Worm (Caenorhabditis elegans) whole organism, young adult: ENCODE data around the gene C09G1.4.
A peak's percentile ranks its signal among the peaks of the same experiment; 100 is the strongest.

Experiments
- D2030.7 ChIP-seq: fragments of 200-800 bp; sonication (Bioruptor generic); IDR thresholded peaks from 2 replicates; pipeline ENCODE4 v1.3.6; 2022; ENCODE audit warnings: missing genetic modification reagents, missing genetic modification characterization, missing compliant biosample characterization
- F33H1.4 ChIP-seq: fragments of 200-800 bp; sonication (Bioruptor generic); IDR thresholded peaks from 2 replicates; pipeline ENCODE4 v1.3.6; 2022; ENCODE audit warnings: missing genetic modification reagents, missing genetic modification characterization, missing compliant biosample characterization
- F49E8.2 ChIP-seq: sonication (generic microtip); optimal IDR thresholded peaks from 3 replicates; lab custom pipeline; 2017; ENCODE audit warnings: missing genetic modification characterization, mild to moderate bottlenecking, missing compliant biosample characterization, antibody characterized with exemption, moderate library complexity; ENCODE audit not compliant: insufficient read depth
- F52B5.7 ChIP-seq: sonication (generic microtip); optimal IDR thresholded peaks from 2 replicates; lab custom pipeline; 2016; ENCODE audit warnings: mild to moderate bottlenecking, missing genetic modification characterization, missing compliant biosample characterization
- F57A8.1 ChIP-seq: fragments of 200-800 bp; sonication (Bioruptor generic); optimal IDR thresholded peaks from 2 replicates; lab custom pipeline; 2018; ENCODE audit warnings: mild to moderate bottlenecking, missing genetic modification characterization, moderate library complexity, missing compliant biosample characterization
- K11D2.4 ChIP-seq: fragments of 200-800 bp; sonication (Bioruptor generic); IDR thresholded peaks from 2 replicates; pipeline ENCODE4 v1.3.6; 2022; ENCODE audit warnings: missing genetic modification reagents, missing genetic modification characterization, missing compliant biosample characterization
- Y56A3A.18 ChIP-seq: fragments of 200-800 bp; sonication (Bioruptor generic); IDR thresholded peaks from 2 replicates; pipeline ENCODE4 v1.3.6; 2022; ENCODE audit warnings: missing genetic modification reagents, missing genetic modification characterization, missing compliant biosample characterization
- Y79H2A.3 ChIP-seq: fragments of 200-800 bp; sonication (Bioruptor generic); conservative IDR thresholded peaks from 2 replicates; pipeline ENCODE4 v1.3.6; 2022; ENCODE audit warnings: missing genetic modification reagents, missing genetic modification characterization, missing compliant biosample characterization
- akir-1 ChIP-seq: fragments of 200-800 bp; sonication (Bioruptor generic); optimal IDR thresholded peaks from 2 replicates; lab custom pipeline; 2018; ENCODE audit warnings: mild to moderate bottlenecking, missing genetic modification characterization, moderate library complexity, missing compliant biosample characterization
- athp-1 ChIP-seq: sonication (generic microtip); optimal IDR thresholded peaks from 2 replicates; lab custom pipeline; 2017; ENCODE audit warnings: mild to moderate bottlenecking, missing genetic modification characterization, missing compliant biosample characterization
- attf-3 ChIP-seq: fragments of 200-800 bp; sonication (Bioruptor generic); conservative IDR thresholded peaks from 2 replicates; pipeline ENCODE4 v1.3.6; 2022; ENCODE audit warnings: missing genetic modification reagents, missing genetic modification characterization, missing compliant biosample characterization
- attf-5 ChIP-seq: fragments of 200-800 bp; sonication (Bioruptor generic); optimal IDR thresholded peaks from 2 replicates; lab custom pipeline; 2018; ENCODE audit warnings: mild to moderate bottlenecking, missing genetic modification characterization, missing compliant biosample characterization
- bed-1 ChIP-seq: fragments of 200-800 bp; sonication (Bioruptor generic); IDR thresholded peaks from 2 replicates; pipeline ENCODE4 v1.3.6; 2022; ENCODE audit warnings: missing genetic modification reagents, missing genetic modification characterization, missing compliant biosample characterization
- ceh-100 ChIP-seq: fragments of 200-800 bp; sonication (Bioruptor generic); IDR thresholded peaks from 2 replicates; pipeline ENCODE4 v1.3.6; 2022; ENCODE audit warnings: missing genetic modification reagents, missing genetic modification characterization, missing compliant biosample characterization
- ceh-40 ChIP-seq: fragments of 200-800 bp; sonication (Bioruptor generic); IDR thresholded peaks from 2 replicates; pipeline ENCODE4 v1.3.6; 2022; ENCODE audit warnings: missing genetic modification characterization, missing compliant biosample characterization
- ceh-58 ChIP-seq: fragments of 200-800 bp; sonication (Bioruptor generic); IDR thresholded peaks from 2 replicates; pipeline ENCODE4 v1.3.6; 2022; ENCODE audit warnings: missing genetic modification characterization, missing compliant biosample characterization
- ceh-79 ChIP-seq: sonication (generic microtip); optimal IDR thresholded peaks from 2 replicates; lab custom pipeline; 2017; ENCODE audit warnings: mild to moderate bottlenecking, missing genetic modification characterization, missing compliant biosample characterization
- dox-1 ChIP-seq: fragments of 200-800 bp; sonication (Bioruptor generic); IDR thresholded peaks from 2 replicates; pipeline ENCODE4 v1.3.6; 2022; ENCODE audit warnings: missing genetic modification reagents, missing genetic modification characterization, missing compliant biosample characterization
- efl-1 ChIP-seq: fragments of 150-350 bp; optimal IDR thresholded peaks from 2 replicates; lab custom pipeline; 2014; ENCODE audit warnings: missing biosample characterization, missing genetic modification reagents, missing genetic modification characterization
- egrh-3 ChIP-seq: fragments of 200-800 bp; sonication (Bioruptor generic); IDR thresholded peaks from 2 replicates; pipeline ENCODE4 v1.3.6; 2022; ENCODE audit warnings: missing genetic modification reagents, missing genetic modification characterization, missing compliant biosample characterization
- ekl-4 ChIP-seq: fragments of 200-800 bp; sonication (Bioruptor generic); IDR thresholded peaks from 2 replicates; pipeline ENCODE4 v1.3.6; 2022; ENCODE audit warnings: missing genetic modification reagents, missing genetic modification characterization, missing compliant biosample characterization
- ets-4 ChIP-seq: fragments of 200-800 bp; sonication (Bioruptor generic); optimal IDR thresholded peaks from 2 replicates; lab custom pipeline; 2018; ENCODE audit warnings: mild to moderate bottlenecking, missing genetic modification characterization, missing compliant biosample characterization
- fkh-3 ChIP-seq: sonication (generic microtip); optimal IDR thresholded peaks from 2 replicates; lab custom pipeline; 2016; ENCODE audit warnings: mild to moderate bottlenecking, missing genetic modification characterization, missing compliant biosample characterization
- hmg-1.2 ChIP-seq: fragments of 200-800 bp; sonication (Bioruptor generic); IDR thresholded peaks from 2 replicates; pipeline ENCODE4 v1.3.6; 2022; ENCODE audit warnings: missing genetic modification reagents, missing genetic modification characterization, missing compliant biosample characterization
- lag-1 ChIP-seq: fragments of 200-800 bp; sonication (Bioruptor generic); IDR thresholded peaks from 2 replicates; pipeline ENCODE4 v1.3.6; 2022; ENCODE audit warnings: missing genetic modification reagents, missing genetic modification characterization, missing compliant biosample characterization
- lin-35 ChIP-seq, 3 experiments: fragments of 150-350 bp in 2 of 3; sonication (generic microtip) in 1 of 3; optimal IDR thresholded peaks; 2 replicates each; lab custom pipeline; 2014 to 2018; ENCODE audit warnings: missing biosample characterization in 3 of 3, missing genetic modification characterization in 3 of 3, missing genetic modification reagents in 3 of 3
- lin-54 ChIP-seq: fragments of 200-800 bp; sonication (Bioruptor generic); optimal IDR thresholded peaks from 2 replicates; lab custom pipeline; 2018; ENCODE audit warnings: mild to moderate bottlenecking, missing genetic modification characterization, missing compliant biosample characterization
- lir-1 ChIP-seq: fragments of 200-800 bp; sonication (Bioruptor generic); conservative IDR thresholded peaks from 2 replicates; pipeline ENCODE4 v1.3.6; 2022; ENCODE audit warnings: missing genetic modification reagents, missing genetic modification characterization, missing compliant biosample characterization
- lsl-1 ChIP-seq: fragments of 200-800 bp; sonication (Bioruptor generic); optimal IDR thresholded peaks from 2 replicates; lab custom pipeline; 2018; ENCODE audit warnings: mild to moderate bottlenecking, missing genetic modification characterization, moderate library complexity, missing compliant biosample characterization
- lsy-27 ChIP-seq: sonication (generic microtip); optimal IDR thresholded peaks from 2 replicates; lab custom pipeline; 2017; ENCODE audit warnings: missing genetic modification characterization, mild to moderate bottlenecking, missing compliant biosample characterization, antibody characterized with exemption, missing genotype, borderline replicate concordance; ENCODE audit not compliant: insufficient read depth
- madf-6 ChIP-seq: fragments of 200-800 bp; sonication (Bioruptor generic); IDR thresholded peaks from 2 replicates; pipeline ENCODE4 v1.3.6; 2022; ENCODE audit warnings: missing genetic modification reagents, missing genetic modification characterization, missing compliant biosample characterization
- nfyb-1 ChIP-seq: fragments of 200-800 bp; sonication (Bioruptor generic); IDR thresholded peaks from 2 replicates; pipeline ENCODE4 v1.3.6; 2022; ENCODE audit warnings: missing genetic modification reagents, missing genetic modification characterization, missing compliant biosample characterization
- nhr-27 ChIP-seq: fragments of 200-800 bp; sonication (Bioruptor generic); optimal IDR thresholded peaks from 2 replicates; lab custom pipeline; 2018; ENCODE audit warnings: mild to moderate bottlenecking, missing genetic modification characterization, moderate library complexity, missing compliant biosample characterization
- nhr-80 ChIP-seq: sonication (generic microtip); optimal IDR thresholded peaks from 2 replicates; lab custom pipeline; 2016; ENCODE audit warnings: missing genetic modification characterization, missing compliant biosample characterization
- rpc-1 ChIP-seq, 2 experiments: fragments of 150-350 bp in 1 of 2; sonication (generic microtip) in 1 of 2; optimal IDR thresholded peaks; 2 replicates each; lab custom pipeline; 2014 to 2018; ENCODE audit warnings: missing biosample characterization in 1 of 2, missing genetic modification characterization in 1 of 2, missing genetic modification reagents in 1 of 2, missing genotype in 1 of 2
- sea-2 ChIP-seq: fragments of 200-800 bp; sonication (Bioruptor generic); IDR thresholded peaks from 2 replicates; pipeline ENCODE4 v1.3.6; 2022; ENCODE audit warnings: missing genetic modification characterization, missing compliant biosample characterization
- snpc-1.1 ChIP-seq: sonication (generic microtip); optimal IDR thresholded peaks from 2 replicates; lab custom pipeline; 2017; ENCODE audit warnings: missing genetic modification characterization, mild to moderate bottlenecking, missing compliant biosample characterization, antibody characterized with exemption, moderate library complexity, missing genotype, missing genetic modification reagents; ENCODE audit not compliant: insufficient read depth
- snpc-3.4 ChIP-seq: sonication (generic microtip); optimal IDR thresholded peaks from 2 replicates; lab custom pipeline; 2017; ENCODE audit warnings: missing genetic modification characterization, mild to moderate bottlenecking, missing compliant biosample characterization, antibody characterized with exemption, moderate library complexity, missing genotype, missing genetic modification reagents
- snpc-4 ChIP-seq, 5 experiments: fragments of 150-350 bp in 1 of 5; sonication (generic microtip) in 4 of 5; optimal IDR thresholded peaks; 2 replicates each; lab custom pipeline; 2014 to 2018; ENCODE audit warnings: missing genetic modification characterization in 5 of 5, missing biosample characterization in 3 of 5, antibody characterized with exemption in 2 of 5, mild to moderate bottlenecking in 2 of 5, missing compliant biosample characterization in 2 of 5, missing genotype in 2 of 5, moderate library complexity in 2 of 5, missing genetic modification reagents in 1 of 5
- tbp1 ChIP-seq: fragments of 200-800 bp; sonication (Bioruptor generic); optimal IDR thresholded peaks from 2 replicates; lab custom pipeline; 2018; ENCODE audit warnings: mild to moderate bottlenecking, missing genetic modification characterization, missing compliant biosample characterization
- zfh-2 ChIP-seq: fragments of 200-800 bp; sonication (Bioruptor generic); conservative IDR thresholded peaks from 2 replicates; pipeline ENCODE4 v1.3.6; 2022; ENCODE audit warnings: missing genetic modification reagents, missing genetic modification characterization, missing compliant biosample characterization
- ztf-26 ChIP-seq: sonication (generic microtip); optimal IDR thresholded peaks from 2 replicates; lab custom pipeline; 2017; ENCODE audit warnings: missing genetic modification characterization, missing compliant biosample characterization
- ztf-3 ChIP-seq: fragments of 200-800 bp; sonication (Bioruptor generic); optimal IDR thresholded peaks from 2 replicates; lab custom pipeline; 2018; ENCODE audit warnings: mild to moderate bottlenecking, missing genetic modification characterization, missing compliant biosample characterization

The C09G1.4 gene

ce11 chrX:16024558-16024957 lies 18.1 kb upstream of the C09G1.4 start (continued):
- no peak for TF ChIP-seq tbp1 (GFP tag; lab: Kevin White, UChicago)
- peak; percentile 10 for TF ChIP-seq lin-54 (GFP tag; lab: Kevin White, UChicago)
- no peak for TF ChIP-seq fkh-3
- peak; percentile 76; the same call in 1 of the 2 replicates for TF ChIP-seq hmg-1.2 (GFP tag; lab: Robert Waterston, UW)
- peak; percentile 83; the same call in 1 of the 2 replicates for TF ChIP-seq dox-1 (GFP tag; lab: Robert Waterston, UW)
- no peak for TF ChIP-seq snpc-1.1
- no peak for TF ChIP-seq nhr-27 (tag; lab: Kevin White, UChicago)
- TF ChIP-seq F33H1.4 (GFP tag; lab: Robert Waterston, UW): no peak
- TF ChIP-seq ceh-100: no peak
- no peak for TF ChIP-seq F49E8.2 (tag; lab: Kevin White, UChicago)
- TF ChIP-seq ceh-79 (tag; lab: Kevin White, UChicago): no peak
- TF ChIP-seq K11D2.4 (GFP tag; lab: Robert Waterston, UW): peak; percentile 56; the same call in 1 of the 2 replicates
- no peak; the same call in 1 of the 2 replicates for TF ChIP-seq lir-1 (GFP tag; lab: Robert Waterston, UW)
- no peak for TF ChIP-seq D2030.7 (GFP tag; lab: Robert Waterston, UW)
- peak; percentile 6 for TF ChIP-seq ets-4
- TF ChIP-seq attf-5: peak; percentile 66
- TF ChIP-seq efl-1 (GFP tag; lab: Kevin White, UChicago): no peak
- no peak for TF ChIP-seq lsy-27 (tag; lab: Kevin White, UChicago)
- TF ChIP-seq bed-1 (GFP tag; lab: Robert Waterston, UW): no peak
- peak; percentile 58 for TF ChIP-seq akir-1 (GFP tag; lab: Kevin White, UChicago)
- TF ChIP-seq ztf-26 (tag; lab: Kevin White, UChicago): no peak
- no peak for TF ChIP-seq ceh-58 (GFP tag; lab: Robert Waterston, UW)
- no peak for TF ChIP-seq ceh-40 (GFP tag; lab: Robert Waterston, UW)
- 0 out of 2 replicates have a peak, but pooled peaks have one; percentile 46 for TF ChIP-seq ekl-4
- TF ChIP-seq attf-3 (GFP tag; lab: Robert Waterston, UW): no peak
- peak; percentile 85 for TF ChIP-seq nhr-80 (tag; lab: Kevin White, UChicago)
- peak; percentile 32 for TF ChIP-seq F57A8.1 (GFP tag; lab: Kevin White, UChicago)
- TF ChIP-seq sea-2 (GFP tag; lab: Robert Waterston, UW): no peak
- TF ChIP-seq F52B5.7: no peak

ce11 chrX:16016796-16017195 lies 10.4 kb upstream of the C09G1.4 start, which contains the start of the genes VB0395L.1 and nhx-1:
VB0395L.1 (minus strand) TSS chrX:16016981.
nhx-1 (plus strand) TSS chrX:16017121.
- TF ChIP-seq ztf-3 (GFP tag; lab: Kevin White, UChicago) (no peak), ekl-4 (no peak), lin-35 (GFP tag; optimal IDR thresholded peaks at IDR 0.05; lab: Kevin White, UChicago) (no peak), lsl-1 (GFP tag; lab: Kevin White, UChicago) (no peak), lag-1 (GFP tag; lab: Robert Waterston, UW) (no peak), bed-1 (GFP tag; lab: Robert Waterston, UW) (no peak), ets-4 (no peak), efl-1 (GFP tag; lab: Kevin White, UChicago) (no peak), attf-5 (no peak)
- TF ChIP-seq, all 124 proteins: peak for 0

- TF ChIP-seq egrh-3 (GFP tag; lab: Robert Waterston, UW): 0 out of 2 replicates have a peak, but pooled peaks have one; percentile 5
- TF ChIP-seq tbp1 (GFP tag; lab: Kevin White, UChicago): peak; percentile 45
- 0 out of 2 replicates have a peak, but pooled peaks have one; percentile 26 for TF ChIP-seq madf-6 (GFP tag; lab: Robert Waterston, UW)
- TF ChIP-seq rpc-1 (optimal IDR thresholded peaks at IDR 0.05; lab: Kevin White, UChicago): peak; percentile 36
- peak; percentile 60 for TF ChIP-seq rpc-1 (tag; optimal IDR thresholded peaks at IDR 0.05; lab: Kevin White, UChicago)
- no peak for TF ChIP-seq nfyb-1 (GFP tag; lab: Robert Waterston, UW)
- TF ChIP-seq zfh-2: 0 out of 2 replicates have a peak, but pooled peaks have one; percentile 34
- peak; percentile 59 for TF ChIP-seq D2030.7 (GFP tag; lab: Robert Waterston, UW)
- TF ChIP-seq Y56A3A.18 (GFP tag; lab: Robert Waterston, UW): 0 out of 2 replicates have a peak, but pooled peaks have one; percentile 48
- no peak for TF ChIP-seq athp-1
- TF ChIP-seq ekl-4: peak; percentile 39; the same call in 1 of the 2 replicates
- no peak for TF ChIP-seq ceh-100
- no peak for TF ChIP-seq snpc-4 (GFP tag; optimal IDR thresholded peaks at IDR 0.05; lab: Kevin White, UChicago)
- TF ChIP-seq snpc-4 (tag; optimal IDR thresholded peaks at IDR 0.05; lab: Kevin White, UChicago): peak in 2 of 4 experiments; percentile 12 to 56
- TF ChIP-seq Y79H2A.3: no peak
- no peak for TF ChIP-seq snpc-3.4
Measured at ce11 chrX:16002794-16003193, 3.6 kb downstream of the C09G1.4 start.
